Worm (Caenorhabditis elegans): ENCODE data around the gene M7.7.

M7.7 gene

ce11 chrIV:11082153-11082552, 7.5 kb upstream of the M7.7 start, which contains the start of gene let-70:
TSS of gene let-70 (minus strand) at chrIV:11082253.
- TF ChIP-seq ztf-6 (GFP tag; IDR thresholded peaks at IDR 0.05) = no peak
- no peak for TF ChIP-seq let-526 (GFP tag; IDR thresholded peaks at IDR 0.05)
- TF ChIP-seq cebp-2 (GFP tag; IDR thresholded peaks at IDR 0.05) = 0 out of 2 replicates have a peak, but pooled peaks have one; percentile 20

DNA sequence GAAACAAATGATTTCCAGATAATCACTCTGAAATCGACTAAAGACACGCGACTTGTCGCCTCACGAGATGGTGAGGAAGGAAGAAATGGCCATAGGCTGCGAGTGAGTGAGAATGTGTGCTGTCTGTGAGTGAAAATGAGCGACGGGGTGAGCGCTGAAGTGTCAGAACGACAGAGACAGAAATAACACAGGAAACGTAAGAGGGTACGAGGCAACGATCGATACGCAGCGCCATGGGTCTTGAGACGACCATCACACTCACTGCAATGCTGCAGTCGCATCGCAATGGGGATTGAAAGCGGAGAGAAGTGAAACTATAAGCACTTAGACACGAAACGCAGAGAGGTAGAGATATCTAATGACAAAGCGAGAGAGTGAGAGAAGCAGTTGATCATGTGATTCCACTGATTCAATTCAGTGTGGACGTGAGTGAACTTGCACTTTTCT, 6.8 kb upstream of the M7.7 start:
- peak; percentile 95 for TF ChIP-seq zfh-2 (GFP tag; conservative IDR thresholded peaks at IDR 0.05)
- no peak for TF ChIP-seq unc-130 (GFP tag; optimal IDR thresholded peaks at IDR 0.05)
- TF ChIP-seq ceh-91 (GFP tag; IDR thresholded peaks at IDR 0.05) = no peak
- peak; percentile 90 for TF ChIP-seq K12H6.12 (tag; optimal IDR thresholded peaks at IDR 0.05)
- peak; percentile 64 for TF ChIP-seq F22D6.2 (tag; optimal IDR thresholded peaks at IDR 0.05)
- TF ChIP-seq Y95B8A.8 (GFP tag; IDR thresholded peaks at IDR 0.05) = peak; percentile 54; the same call in 1 of the 2 replicates
- peak; percentile 90 for TF ChIP-seq ceh-27 (GFP tag; optimal IDR thresholded peaks at IDR 0.05)
- peak; percentile 63 for TF ChIP-seq rcor-1 (GFP tag; IDR thresholded peaks at IDR 0.05)
- TF ChIP-seq C17E4.6 (GFP tag; IDR thresholded peaks at IDR 0.05) = 0 out of 2 replicates have a peak, but pooled peaks have one; percentile 41
- peak; percentile 94 for TF ChIP-seq hmg-1.2 (GFP tag; IDR thresholded peaks at IDR 0.05)
- no peak for TF ChIP-seq Y53G8AR.9 (GFP tag; conservative IDR thresholded peaks at IDR 0.05)
- TF ChIP-seq nfya-2 (GFP tag; IDR thresholded peaks at IDR 0.05) = no peak
- no peak for TF ChIP-seq rpc-1 (optimal IDR thresholded peaks at IDR 0.05)
- no peak for TF ChIP-seq rpc-1 (tag; optimal IDR thresholded peaks at IDR 0.05)
- TF ChIP-seq pbrm-1 (GFP tag; IDR thresholded peaks at IDR 0.05) = peak; percentile 82; the same call in 1 of the 2 replicates
- no peak for TF ChIP-seq fkh-3 (tag; optimal IDR thresholded peaks at IDR 0.05)
- TF ChIP-seq ztf-6 (GFP tag; IDR thresholded peaks at IDR 0.05) = no peak; the same call in 1 of the 2 replicates
- no peak for TF ChIP-seq ceh-40 (GFP tag; IDR thresholded peaks at IDR 0.05)
- TF ChIP-seq zim-3 (tag; optimal IDR thresholded peaks at IDR 0.05) = peak; percentile 44
- peak; percentile 87 for TF ChIP-seq atf-7 (tag; optimal IDR thresholded peaks at IDR 0.05)
- no peak for TF ChIP-seq bed-1 (GFP tag; IDR thresholded peaks at IDR 0.05)
- peak; percentile 81 for TF ChIP-seq ztf-26 (tag; optimal IDR thresholded peaks at IDR 0.05)
- TF ChIP-seq ztf-3 (GFP tag; optimal IDR thresholded peaks at IDR 0.05) = no peak
- TF ChIP-seq lin-35 (GFP tag; optimal IDR thresholded peaks at IDR 0.05) = peak in 1 of 3 experiments; percentile 87
- no peak for TF ChIP-seq F57C9.4 (tag; optimal IDR thresholded peaks at IDR 0.05)
- peak; percentile 15; the same call in 1 of the 2 replicates for TF ChIP-seq ceh-100 (GFP tag; IDR thresholded peaks at IDR 0.05)
- TF ChIP-seq somi-1 (GFP tag; optimal IDR thresholded peaks at IDR 0.05) = peak; percentile 74
- no peak for TF ChIP-seq cebp-2 (GFP tag; IDR thresholded peaks at IDR 0.05)
- peak; percentile 12; the same call in 1 of the 2 replicates for TF ChIP-seq madf-6 (GFP tag; IDR thresholded peaks at IDR 0.05)
- no peak for TF ChIP-seq F57A8.1 (GFP tag; optimal IDR thresholded peaks at IDR 0.05)
- TF ChIP-seq nhr-120 (GFP tag; IDR thresholded peaks at IDR 0.05) = no peak
- TF ChIP-seq nhr-80 (tag; optimal IDR thresholded peaks at IDR 0.05) = peak; percentile 75
- TF ChIP-seq let-526 (GFP tag; IDR thresholded peaks at IDR 0.05) = 0 out of 2 replicates have a peak, but pooled peaks have one; percentile 60
- peak; percentile 30; the same call in 1 of the 2 replicates for TF ChIP-seq bed-2 (GFP tag; IDR thresholded peaks at IDR 0.05)
- peak; percentile 8 for TF ChIP-seq B0261.1 (tag; optimal IDR thresholded peaks at IDR 0.05)
- no peak for TF ChIP-seq snpc-1.3 (tag; optimal IDR thresholded peaks at IDR 0.05; ENCODE audit: insufficient read depth)
- TF ChIP-seq F33H1.4 (GFP tag; IDR thresholded peaks at IDR 0.05) = peak; percentile 62
- peak; percentile 91 for TF ChIP-seq ZK185.1 (tag; optimal IDR thresholded peaks at IDR 0.05; ENCODE audit: poor library complexity, severe bottlenecking)
- peak; percentile 85 to 87 for TF ChIP-seq let-607 (tag; optimal IDR thresholded peaks at IDR 0.05)
- TF ChIP-seq ztf-28 (GFP tag; IDR thresholded peaks at IDR 0.05) = no peak
- TF ChIP-seq egl-44 (GFP tag; IDR thresholded peaks at IDR 0.05) = peak; percentile 54; the same call in 1 of the 2 replicates
- peak; percentile 0 for TF ChIP-seq F10E7.11 (tag; optimal IDR thresholded peaks at IDR 0.05)
- peak; percentile 90 for TF ChIP-seq nfyb-1 (GFP tag; IDR thresholded peaks at IDR 0.05)
- TF ChIP-seq mxl-1 (tag; optimal IDR thresholded peaks at IDR 0.05) = no peak
- 0 out of 2 replicates have a peak, but pooled peaks have one; percentile 12 for TF ChIP-seq F39B2.1 (GFP tag; IDR thresholded peaks at IDR 0.05)
- TF ChIP-seq attf-3 (GFP tag; conservative IDR thresholded peaks at IDR 0.05) = no peak

All from whole organism, young adult.